Worm (Caenorhabditis elegans): ENCODE results near the gene F07G11.1.

DNA sequence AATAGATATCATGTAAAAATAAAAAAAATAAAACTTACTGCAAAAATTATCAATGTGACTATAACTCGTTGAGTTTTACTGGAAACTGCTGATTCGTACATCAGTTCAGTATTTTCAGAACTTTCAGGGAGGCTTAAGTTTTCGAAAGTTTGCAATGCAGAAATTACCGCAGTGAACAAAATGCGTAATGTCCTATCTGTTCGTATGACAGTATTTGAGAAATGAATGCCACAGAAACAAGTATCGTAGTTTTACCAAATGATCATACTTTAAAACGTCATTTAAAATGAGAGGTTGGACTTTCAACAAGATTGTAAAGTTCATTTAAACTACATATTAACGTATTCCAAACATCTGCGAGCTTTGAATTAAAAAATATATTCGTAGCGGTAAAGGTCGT, 49.5 kb downstream of the F07G11.1 start, which contains the start of gene C03G6.21:
- TF ChIP-seq ztf-11 (tag; optimal IDR thresholded peaks at IDR 0.05) = no peak
- TF ChIP-seq Y5F2A.4 (GFP tag; optimal IDR thresholded peaks at IDR 0.05) = no peak
- TF ChIP-seq fos-1 (tag; optimal IDR thresholded peaks at IDR 0.05) = no peak
- no peak for TF ChIP-seq F49E8.2 (tag; optimal IDR thresholded peaks at IDR 0.05; ENCODE audit: borderline replicate concordance)
- no peak for TF ChIP-seq Y48G9A.11 (GFP tag; IDR thresholded peaks at IDR 0.05)
- no peak for TF ChIP-seq fkh-10 (GFP tag; optimal IDR thresholded peaks at IDR 0.05)
- TF ChIP-seq unc-62 (GFP tag; optimal IDR thresholded peaks at IDR 0.05 in 1 of 2) = no peak
- no peak for TF ChIP-seq unc-62 (tag; optimal IDR thresholded peaks at IDR 0.05)
- no peak for TF ChIP-seq snpc-4 (tag; optimal IDR thresholded peaks at IDR 0.05)
- no peak for TF ChIP-seq nhr-11 (tag; optimal IDR thresholded peaks at IDR 0.05)
- no peak for TF ChIP-seq nhr-102 (tag; optimal IDR thresholded peaks at IDR 0.05)
- TF ChIP-seq aha-1 (tag) = no peak

Measured in whole organism, L4 larva.